Worm (Caenorhabditis elegans) whole organism, L3 larva: ENCODE results near the gene pes-23.
"Not testable (repeated sequence)": the region's sequence is repeated elsewhere in the genome, so short reads cannot be mapped to it uniquely, and the experiment has no call there.

Source experiments
- R02D3.7 ChIP-seq: fragments of 150-350 bp; optimal IDR thresholded peaks from 2 replicates; lab custom pipeline; 2014; ENCODE audit warnings: missing biosample characterization, missing genetic modification characterization
- ZK546.5 ChIP-seq: sonication (generic microtip); optimal IDR thresholded peaks from 2 replicates; lab custom pipeline; 2017; ENCODE audit warnings: missing biosample characterization, missing genetic modification characterization
- aly-2 ChIP-seq: fragments of 150-350 bp; optimal IDR thresholded peaks from 2 replicates; lab custom pipeline; 2014; ENCODE audit warnings: missing biosample characterization, missing genetic modification characterization
- ama-1 ChIP-seq: fragments of 150-350 bp; optimal IDR thresholded peaks from 2 replicates; lab custom pipeline; 2018
- ceh-16 ChIP-seq: sonication (generic microtip); optimal IDR thresholded peaks from 2 replicates; lab custom pipeline; 2017; ENCODE audit warnings: missing biosample characterization, missing genetic modification characterization
- ceh-28 ChIP-seq: fragments of 150-350 bp; optimal IDR thresholded peaks from 2 replicates; lab custom pipeline; 2014; ENCODE audit warnings: missing biosample characterization, missing genetic modification reagents, missing genetic modification characterization
- ceh-82 ChIP-seq: fragments of 150-350 bp; optimal IDR thresholded peaks from 2 replicates; lab custom pipeline; 2014; ENCODE audit warnings: missing biosample characterization, missing genetic modification characterization
- ceh-9 ChIP-seq: sonication (generic microtip); optimal IDR thresholded peaks from 2 replicates; lab custom pipeline; 2018; ENCODE audit warnings: missing biosample characterization, missing genetic modification characterization
- daf-12 ChIP-seq: fragments of 150-350 bp; optimal IDR thresholded peaks from 2 replicates; lab custom pipeline; 2014; ENCODE audit warnings: missing biosample characterization, missing genetic modification reagents, missing genetic modification characterization
- egl-27 ChIP-seq: sonication (generic microtip); optimal IDR thresholded peaks from 4 replicates; lab custom pipeline; 2017; ENCODE audit warnings: missing biosample characterization, missing genetic modification reagents, missing genetic modification characterization
- egl-5 ChIP-seq: fragments of 150-350 bp; optimal IDR thresholded peaks from 2 replicates; lab custom pipeline; 2017; ENCODE audit warnings: missing biosample characterization, missing genetic modification reagents, missing genetic modification characterization, inconsistent platforms
- elt-2 ChIP-seq: sonication (generic microtip); optimal IDR thresholded peaks from 2 replicates; lab custom pipeline; 2016; ENCODE audit warnings: missing genetic modification reagents, mild to moderate bottlenecking, missing genetic modification characterization, missing compliant biosample characterization
- elt-3 ChIP-seq, 3 experiments: fragments of 150-350 bp in 1 of 3; sonication (generic microtip) in 2 of 3; optimal IDR thresholded peaks; 2 replicates in 2 of 3; 4 replicates in 1 of 3; lab custom pipeline; 2014 to 2017; ENCODE audit warnings: missing biosample characterization in 3 of 3, missing genetic modification characterization in 3 of 3
- eor-1 ChIP-seq, 2 experiments: fragments of 150-350 bp; optimal IDR thresholded peaks; 2 replicates each; lab custom pipeline; 2014 to 2018; ENCODE audit warnings: missing biosample characterization in 2 of 2, missing genetic modification characterization in 2 of 2
- fkh-10 ChIP-seq: sonication (generic microtip); optimal IDR thresholded peaks from 2 replicates; lab custom pipeline; 2017; ENCODE audit warnings: missing biosample characterization, missing genetic modification reagents, missing genetic modification characterization
- fkh-2 ChIP-seq: fragments of 150-350 bp; optimal IDR thresholded peaks from 2 replicates; lab custom pipeline; 2014; ENCODE audit warnings: missing biosample characterization, missing genetic modification reagents, missing genetic modification characterization
- hmg-11 ChIP-seq: sonication (generic microtip); optimal IDR thresholded peaks from 2 replicates; lab custom pipeline; 2016; ENCODE audit warnings: missing genetic modification characterization, missing compliant biosample characterization
- jun-1 ChIP-seq: fragments of 150-350 bp; optimal IDR thresholded peaks from 2 replicates; lab custom pipeline; 2014; ENCODE audit warnings: missing biosample characterization, missing genetic modification reagents, missing genetic modification characterization
- lin-15B ChIP-seq: fragments of 150-350 bp; optimal IDR thresholded peaks from 2 replicates; lab custom pipeline; 2014; ENCODE audit warnings: missing biosample characterization, missing genetic modification characterization
- lin-39 ChIP-seq: fragments of 150-350 bp; optimal IDR thresholded peaks from 2 replicates; lab custom pipeline; 2018; ENCODE audit warnings: missing biosample characterization, missing genetic modification reagents, missing genetic modification characterization
- lsy-12 ChIP-seq: sonication (generic microtip); optimal IDR thresholded peaks from 2 replicates; lab custom pipeline; 2016; ENCODE audit warnings: mild to moderate bottlenecking, missing genetic modification characterization, missing compliant biosample characterization
- mdl-1 ChIP-seq: fragments of 150-350 bp; optimal IDR thresholded peaks from 2 replicates; lab custom pipeline; 2014; ENCODE audit warnings: missing biosample characterization, missing genetic modification characterization
- nfya-1 ChIP-seq: sonication (generic microtip); optimal IDR thresholded peaks from 2 replicates; lab custom pipeline; 2017; ENCODE audit warnings: missing genetic modification characterization, mild to moderate bottlenecking, missing compliant biosample characterization, antibody characterized with exemption, moderate library complexity; ENCODE audit not compliant: insufficient read depth
- nhr-12 ChIP-seq: fragments of 150-350 bp; optimal IDR thresholded peaks from 2 replicates; lab custom pipeline; 2014; ENCODE audit warnings: missing biosample characterization, missing genetic modification characterization
- nhr-23 ChIP-seq: fragments of 150-350 bp; optimal IDR thresholded peaks from 2 replicates; lab custom pipeline; 2014; ENCODE audit warnings: missing biosample characterization, missing genetic modification reagents, missing genetic modification characterization
- nhr-237 ChIP-seq: fragments of 150-350 bp; optimal IDR thresholded peaks from 2 replicates; lab custom pipeline; 2014; ENCODE audit warnings: missing biosample characterization, missing genetic modification characterization
- nhr-25 ChIP-seq: sonication (generic microtip); optimal IDR thresholded peaks from 2 replicates; lab custom pipeline; 2017; ENCODE audit warnings: missing biosample characterization, missing genetic modification characterization
- nhr-28 ChIP-seq: fragments of 150-350 bp; optimal IDR thresholded peaks from 2 replicates; lab custom pipeline; 2014; ENCODE audit warnings: missing biosample characterization, missing genetic modification characterization
- nhr-43 ChIP-seq: sonication (generic microtip); optimal IDR thresholded peaks from 2 replicates; lab custom pipeline; 2016; ENCODE audit warnings: mild to moderate bottlenecking, missing genetic modification characterization, missing compliant biosample characterization; ENCODE audit not compliant: poor library complexity, severe bottlenecking
- pha-4 ChIP-seq: fragments of 150-350 bp; optimal IDR thresholded peaks from 2 replicates; lab custom pipeline; 2014; ENCODE audit warnings: missing biosample characterization, missing genetic modification reagents, missing genetic modification characterization
- pqm-1 ChIP-seq: fragments of 150-350 bp; optimal IDR thresholded peaks from 2 replicates; lab custom pipeline; 2017; ENCODE audit warnings: missing biosample characterization, missing genetic modification characterization, inconsistent platforms
- sea-2 ChIP-seq: fragments of 150-350 bp; sonication (generic microtip); optimal IDR thresholded peaks from 4 replicates; lab custom pipeline; 2014; ENCODE audit warnings: missing biosample characterization, missing genetic modification reagents, missing genetic modification characterization
- skn-1 ChIP-seq: fragments of 150-350 bp; optimal IDR thresholded peaks from 2 replicates; lab custom pipeline; 2014; ENCODE audit warnings: missing biosample characterization, missing genetic modification characterization
- snpc-4 ChIP-seq: fragments of 150-350 bp; optimal IDR thresholded peaks from 2 replicates; lab custom pipeline; 2014; ENCODE audit warnings: missing biosample characterization, missing genetic modification characterization
- tbx-2 ChIP-seq: sonication (generic microtip); optimal IDR thresholded peaks from 2 replicates; lab custom pipeline; 2016; ENCODE audit warnings: mild to moderate bottlenecking, missing genetic modification characterization, missing compliant biosample characterization
- unc-39 ChIP-seq: sonication (generic microtip); optimal IDR thresholded peaks from 4 replicates; lab custom pipeline; 2017; ENCODE audit warnings: missing biosample characterization, missing genetic modification characterization
- unc-62 ChIP-seq: fragments of 150-350 bp; sonication (generic microtip); optimal IDR thresholded peaks from 4 replicates; lab custom pipeline; 2014; ENCODE audit warnings: missing biosample characterization, missing genetic modification reagents, missing genetic modification characterization
- zag-1 ChIP-seq: fragments of 150-350 bp; optimal IDR thresholded peaks from 2 replicates; lab custom pipeline; 2014; ENCODE audit warnings: missing biosample characterization, missing genetic modification characterization
- ztf-11 ChIP-seq: fragments of 150-350 bp; optimal IDR thresholded peaks from 2 replicates; lab custom pipeline; 2014; ENCODE audit warnings: missing biosample characterization, missing genetic modification characterization
- ztf-4 ChIP-seq: fragments of 150-350 bp; optimal IDR thresholded peaks from 2 replicates; lab custom pipeline; 2014; ENCODE audit warnings: missing biosample characterization, missing genetic modification characterization

Gene pes-23

ce11 chrX:6865839-6866238 lies 35.3 kb upstream of the pes-23 start, which contains the start of gene odr-10:
odr-10 (minus strand) TSS chrX:6865939.
- no peak for TF ChIP-seq lin-15B
- no peak for TF ChIP-seq ama-1 (lab: Kevin White, UChicago)
- TF ChIP-seq nhr-25 (tag; lab: Kevin White, UChicago) = no peak
- TF ChIP-seq nhr-43 = no peak

ce11 chrX:6866900-6867299 lies 34.3 kb upstream of the pes-23 start:
- TF ChIP-seq nfya-1 (tag; lab: Kevin White, UChicago) (no peak), jun-1 (no peak), snpc-4 (no peak), R02D3.7 (tag; lab: Kevin White, UChicago) (no peak), mdl-1 (tag; lab: Kevin White, UChicago) (no peak), zag-1 (no peak), nhr-28 (tag; lab: Kevin White, UChicago) (no peak), ceh-82 (tag; lab: Kevin White, UChicago) (no peak), nhr-237 (tag; lab: Kevin White, UChicago) (no peak), ceh-28 (no peak), lsy-12 (tag; lab: Kevin White, UChicago) (no peak), nhr-25 (tag; lab: Kevin White, UChicago) (no peak), tbx-2 (tag; lab: Kevin White, UChicago) (no peak), unc-39 (tag; lab: Kevin White, UChicago) (no peak), ceh-9 (tag; lab: Kevin White, UChicago) (no peak), ZK546.5 (tag; lab: Kevin White, UChicago) (no peak), eor-1 (tag; optimal IDR thresholded peaks at IDR 0.05; lab: Kevin White, UChicago) (no peak), elt-3 (tag; optimal IDR thresholded peaks at IDR 0.05; lab: Kevin White, UChicago) (no peak), nhr-23 (tag; lab: Kevin White, UChicago) (no peak), egl-27 (tag; lab: Kevin White, UChicago) (no peak)

ce11 chrX:6867707-6868106 lies 33.5 kb upstream of the pes-23 start:
- TF ChIP-seq nhr-43 (peak; percentile 79), ztf-11 (tag; lab: Kevin White, UChicago) (no peak), elt-2 (peak; percentile 52), mdl-1 (tag; lab: Kevin White, UChicago) (no peak), lsy-12 (tag; lab: Kevin White, UChicago) (peak; percentile 66), pqm-1 (tag; lab: Kevin White, UChicago) (peak; percentile 52), egl-5 (no peak), lin-39 (peak; percentile 48), lin-15B (no peak), nhr-25 (tag; lab: Kevin White, UChicago) (peak; percentile 59), nhr-23 (tag; lab: Kevin White, UChicago) (peak; percentile 17), ztf-4 (tag; lab: Kevin White, UChicago) (peak; percentile 9), tbx-2 (tag; lab: Kevin White, UChicago) (peak; percentile 63), hmg-11 (tag; lab: Kevin White, UChicago) (peak; percentile 58)
- TF ChIP-seq, all 47 proteins: peak for 10

- not testable (repeated sequence) for TF ChIP-seq fkh-2 (tag; lab: Kevin White, UChicago); unc-62 (GFP tag; lab: Kevin White, UChicago); ztf-11 (tag; lab: Kevin White, UChicago)
Observed at ce11 chrX:6868669-6869068, 32.5 kb upstream of the pes-23 start, which contains the start of gene C53B7.6. C53B7.6 (minus strand) TSS chrX:6868769.

ce11 chrX:6874723-6875122 lies 26.5 kb upstream of the pes-23 start, which contains the start of gene F41C6.4:
F41C6.4 (minus strand) TSS chrX:6874823.
- no peak for TF ChIP-seq pha-4 (tag; lab: Kevin White, UChicago)
- TF ChIP-seq nfya-1 (tag; lab: Kevin White, UChicago) = no peak
- TF ChIP-seq fkh-2 (tag; lab: Kevin White, UChicago) = no peak
- no peak for TF ChIP-seq nhr-43
- no peak for TF ChIP-seq ztf-4 (tag; lab: Kevin White, UChicago)
- TF ChIP-seq ama-1 (lab: Kevin White, UChicago) = no peak
- no peak for TF ChIP-seq nhr-28 (tag; lab: Kevin White, UChicago)
- no peak for TF ChIP-seq aly-2
- TF ChIP-seq elt-2 = no peak
- TF ChIP-seq fkh-10 (GFP tag; lab: Kevin White, UChicago) = no peak
- no peak for TF ChIP-seq skn-1
- TF ChIP-seq sea-2 = no peak
- TF ChIP-seq ceh-16 (tag; lab: Kevin White, UChicago) = no peak
- TF ChIP-seq ceh-28 = no peak
- no peak for TF ChIP-seq ceh-9 (tag; lab: Kevin White, UChicago)
- no peak for TF ChIP-seq daf-12
- no peak for TF ChIP-seq pqm-1 (tag; lab: Kevin White, UChicago)
- no peak for TF ChIP-seq nhr-12
- no peak for TF ChIP-seq nhr-25 (tag; lab: Kevin White, UChicago)
